Worm (Caenorhabditis elegans): Measurements from ENCODE around the gene F09B12.5.

The F09B12.5 gene

ce11 chrX:15115748-15116147 is 31.3 kb downstream of the F09B12.5 start:
- TF ChIP-seq ztf-26 (tag; optimal IDR thresholded peaks at IDR 0.05) = no peak
- no peak for TF ChIP-seq F10E7.11 (tag; optimal IDR thresholded peaks at IDR 0.05)
- no peak for TF ChIP-seq ets-4 (GFP tag; optimal IDR thresholded peaks at IDR 0.05)
- no peak for TF ChIP-seq nhr-179 (tag; optimal IDR thresholded peaks at IDR 0.05)
- TF ChIP-seq cebp-1 (GFP tag; IDR thresholded peaks at IDR 0.05) = no peak
- TF ChIP-seq cebp-1 (tag; optimal IDR thresholded peaks at IDR 0.05) = no peak
- TF ChIP-seq egl-18 (GFP tag; IDR thresholded peaks at IDR 0.05) = no peak
- TF ChIP-seq hrde-1 (tag; optimal IDR thresholded peaks at IDR 0.05; ENCODE audit: borderline replicate concordance) = no peak
- TF ChIP-seq let-607 (tag; optimal IDR thresholded peaks at IDR 0.05) = no peak
- TF ChIP-seq somi-1 (GFP tag; optimal IDR thresholded peaks at IDR 0.05) = no peak
- TF ChIP-seq F37B4.10 (GFP tag; IDR thresholded peaks at IDR 0.05) = no peak

DNA sequence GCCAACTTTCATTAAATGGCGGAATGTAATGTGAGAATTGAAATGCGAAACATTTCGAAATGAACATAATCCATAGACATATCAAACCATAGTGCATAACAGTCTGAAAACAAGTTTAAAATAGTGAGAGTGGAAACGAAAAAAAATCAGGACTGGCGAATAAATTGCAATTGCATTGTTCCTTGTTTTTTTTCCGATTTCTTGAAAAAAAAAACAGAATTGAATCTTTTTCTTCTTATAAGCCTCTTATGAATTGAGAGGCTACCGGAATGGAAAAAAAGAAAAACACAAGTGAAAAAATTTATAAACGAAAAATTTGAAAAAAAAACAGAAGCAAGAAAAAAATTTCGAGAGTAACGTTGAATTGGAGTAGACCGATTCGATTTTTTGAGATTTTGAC is 32.0 kb downstream of the F09B12.5 start, which contains the start of gene R07D5.2:
TSS of gene R07D5.2 (minus strand) at position 101 of the 400 bp plus-strand sequence.
- TF ChIP-seq akir-1 (GFP tag; optimal IDR thresholded peaks at IDR 0.05) = no peak
- TF ChIP-seq lin-54 (GFP tag; optimal IDR thresholded peaks at IDR 0.05) = no peak
- no peak for TF ChIP-seq madf-10 (tag; optimal IDR thresholded peaks at IDR 0.05)
- TF ChIP-seq hlh-12 (tag; optimal IDR thresholded peaks at IDR 0.05) = no peak
- no peak for TF ChIP-seq nhr-120 (GFP tag; IDR thresholded peaks at IDR 0.05)
- TF ChIP-seq cebp-1 (GFP tag; IDR thresholded peaks at IDR 0.05) = no peak
- TF ChIP-seq cebp-1 (tag; optimal IDR thresholded peaks at IDR 0.05) = no peak
- no peak for TF ChIP-seq madf-3 (GFP tag; IDR thresholded peaks at IDR 0.05)
- TF ChIP-seq B0019.2 (GFP tag; conservative IDR thresholded peaks at IDR 0.05) = no peak
- TF ChIP-seq F37B4.10 (GFP tag; IDR thresholded peaks at IDR 0.05) = no peak
- TF ChIP-seq lag-1 (GFP tag; IDR thresholded peaks at IDR 0.05) = no peak
- no peak for TF ChIP-seq lin-35 (GFP tag; optimal IDR thresholded peaks at IDR 0.05)
- no peak for TF ChIP-seq egl-44 (GFP tag; IDR thresholded peaks at IDR 0.05)
- TF ChIP-seq cebp-2 (GFP tag; IDR thresholded peaks at IDR 0.05) = no peak
- no peak for TF ChIP-seq ceh-91 (GFP tag; IDR thresholded peaks at IDR 0.05)
- no peak for TF ChIP-seq ztf-3 (GFP tag; optimal IDR thresholded peaks at IDR 0.05)
- TF ChIP-seq mcd-1 (GFP tag; IDR thresholded peaks at IDR 0.05) = no peak
- no peak for TF ChIP-seq snpc-1.3 (tag; optimal IDR thresholded peaks at IDR 0.05; ENCODE audit: insufficient read depth)
- TF ChIP-seq let-607 (tag; optimal IDR thresholded peaks at IDR 0.05) = no peak
- TF ChIP-seq Y79H2A.3 (GFP tag; conservative IDR thresholded peaks at IDR 0.05) = no peak
- no peak for TF ChIP-seq pbrm-1 (GFP tag; IDR thresholded peaks at IDR 0.05)

DNA sequence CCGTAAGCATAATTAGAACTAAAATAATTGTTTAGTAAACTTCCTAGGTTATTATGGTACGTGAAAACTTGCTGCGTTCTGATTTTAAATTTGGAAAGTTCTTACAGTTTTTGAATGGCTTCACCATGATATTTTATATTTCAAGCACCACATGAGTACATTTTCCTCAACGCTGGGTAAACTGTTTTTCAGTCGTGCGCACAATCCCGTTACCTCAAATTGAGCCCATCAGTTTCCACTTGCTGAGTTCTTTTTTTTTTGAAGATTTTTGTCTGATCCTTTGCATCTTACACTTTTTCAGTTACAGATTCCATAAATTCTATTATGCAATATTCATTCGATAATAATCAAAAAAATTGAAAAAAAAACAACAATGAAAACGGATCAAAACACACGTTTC is 36.0 kb downstream of the F09B12.5 start:
- TF ChIP-seq nfya-2 (GFP tag; IDR thresholded peaks at IDR 0.05) (no peak), F10E7.11 (tag; optimal IDR thresholded peaks at IDR 0.05) (no peak), ztf-25 (GFP tag; IDR thresholded peaks at IDR 0.05) (no peak)

DNA sequence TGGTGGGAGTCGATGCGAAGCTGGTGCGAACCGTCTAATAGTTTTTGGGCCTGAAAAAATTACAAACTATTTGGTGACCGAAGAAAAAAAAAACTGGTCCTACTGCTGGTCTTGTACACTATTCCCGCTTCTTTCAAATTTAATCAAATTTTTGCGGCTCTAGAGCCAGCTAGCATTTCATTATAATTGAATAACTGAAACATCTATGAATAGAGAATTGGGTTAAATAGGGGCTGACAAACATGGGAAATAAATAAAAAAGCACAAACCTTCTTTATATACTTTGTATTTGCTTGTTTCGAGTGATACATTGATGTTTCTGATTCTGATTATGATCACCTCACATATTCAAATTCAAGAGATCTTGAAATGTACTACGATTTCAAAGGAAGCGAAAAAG is 40.6 kb downstream of the F09B12.5 start:
- no peak for TF ChIP-seq mel-28 (tag; optimal IDR thresholded peaks at IDR 0.05; ENCODE audit: borderline replicate concordance)
- no peak for TF ChIP-seq mes-4 (tag; optimal IDR thresholded peaks at IDR 0.05)
- TF ChIP-seq let-607 (tag; optimal IDR thresholded peaks at IDR 0.05) = no peak
- TF ChIP-seq snpc-1.3 (tag; optimal IDR thresholded peaks at IDR 0.05; ENCODE audit: insufficient read depth) = no peak
- no peak for TF ChIP-seq lag-1 (GFP tag; IDR thresholded peaks at IDR 0.05)
- TF ChIP-seq mcd-1 (GFP tag; IDR thresholded peaks at IDR 0.05) = no peak
- no peak for TF ChIP-seq F49E8.2 (tag; optimal IDR thresholded peaks at IDR 0.05; ENCODE audit: insufficient read depth)
- TF ChIP-seq B0261.1 (tag; optimal IDR thresholded peaks at IDR 0.05) = no peak
- no peak for TF ChIP-seq ZK185.1 (tag; optimal IDR thresholded peaks at IDR 0.05; ENCODE audit: poor library complexity, severe bottlenecking)
- TF ChIP-seq nhr-27 (tag; optimal IDR thresholded peaks at IDR 0.05) = no peak
- TF ChIP-seq atf-7 (tag; optimal IDR thresholded peaks at IDR 0.05) = no peak
- no peak for TF ChIP-seq somi-1 (GFP tag; optimal IDR thresholded peaks at IDR 0.05)
- no peak for TF ChIP-seq snpc-3.4 (tag; optimal IDR thresholded peaks at IDR 0.05)

Data from whole organism, young adult.